Worm (Caenorhabditis elegans) whole organism, midembryonic: ENCODE data around the gene F09E10.1.

Experiments
- T22C8.4 ChIP-seq: fragments of 200-800 bp; sonication (Bioruptor generic); IDR thresholded peaks from 2 replicates; pipeline ENCODE4 v1.3.6; 2022; ENCODE audit warnings: missing genetic modification characterization, missing compliant biosample characterization
- cog-1 ChIP-seq: sonication (generic microtip); optimal IDR thresholded peaks from 2 replicates; lab custom pipeline; 2016; ENCODE audit warnings: missing genetic modification characterization, missing compliant biosample characterization
- flt-1 ChIP-seq: fragments of 200-800 bp; sonication (Bioruptor generic); IDR thresholded peaks from 2 replicates; pipeline ENCODE4 v1.3.6; 2022; ENCODE audit warnings: missing genetic modification characterization, missing compliant biosample characterization
- klf-2 ChIP-seq: fragments of 200-800 bp; sonication (Bioruptor generic); conservative IDR thresholded peaks from 2 replicates; pipeline ENCODE4 v1.3.6; 2022; ENCODE audit warnings: missing genetic modification reagents, missing genetic modification characterization, missing compliant biosample characterization
- med-1 ChIP-seq: sonication (generic microtip); optimal IDR thresholded peaks from 2 replicates; lab custom pipeline; 2017; ENCODE audit warnings: missing genetic modification characterization, mild to moderate bottlenecking, missing compliant biosample characterization, antibody characterized with exemption, missing genetic modification reagents; ENCODE audit not compliant: insufficient read depth
- ref-1 ChIP-seq: fragments of 200-800 bp; sonication (Bioruptor generic); conservative IDR thresholded peaks from 2 replicates; pipeline ENCODE4 v1.3.6; 2022; ENCODE audit warnings: missing genetic modification reagents, missing genetic modification characterization, missing compliant biosample characterization
- tab-1 ChIP-seq: fragments of 200-800 bp; sonication (Bioruptor generic); IDR thresholded peaks from 2 replicates; pipeline ENCODE4 v1.3.6; 2022; ENCODE audit warnings: missing genetic modification characterization, missing compliant biosample characterization
- ztf-23 ChIP-seq: fragments of 200-800 bp; sonication (Bioruptor generic); IDR thresholded peaks from 2 replicates; pipeline ENCODE4 v1.3.6; 2022; ENCODE audit warnings: missing genetic modification reagents, missing genetic modification characterization, missing compliant biosample characterization
- ztf-29 ChIP-seq: fragments of 200-800 bp; sonication (Bioruptor generic); IDR thresholded peaks from 2 replicates; pipeline ENCODE4 v1.3.6; 2022; ENCODE audit warnings: missing genetic modification reagents, missing genetic modification characterization, missing compliant biosample characterization

F09E10.1 gene

ce11 chrX:1501752-1502151, 838 bp upstream of the F09E10.1 start, which contains the start of gene F09E10.7:
Gene F09E10.7 (minus strand): TSS chrX:1501852.
- TF ChIP-seq T22C8.4 (GFP tag; lab: Robert Waterston, UW) (no peak), med-1 (GFP tag; lab: Kevin White, UChicago) (no peak), cog-1 (no peak), tab-1 (GFP tag; lab: Robert Waterston, UW) (no peak), ref-1 (GFP tag; lab: Robert Waterston, UW) (no peak), klf-2 (no peak), ztf-29 (GFP tag; lab: Robert Waterston, UW) (no peak), ztf-23 (GFP tag; lab: Robert Waterston, UW) (no peak), flt-1 (GFP tag; lab: Robert Waterston, UW) (no peak)

- no peak for TF ChIP-seq ref-1 (GFP tag; lab: Robert Waterston, UW)
- no peak for TF ChIP-seq cog-1
- no peak for TF ChIP-seq ztf-29 (GFP tag; lab: Robert Waterston, UW)
- no peak for TF ChIP-seq T22C8.4 (GFP tag; lab: Robert Waterston, UW)
- no peak for TF ChIP-seq tab-1 (GFP tag; lab: Robert Waterston, UW)
- no peak for TF ChIP-seq ztf-23 (GFP tag; lab: Robert Waterston, UW)
- TF ChIP-seq flt-1 (GFP tag; lab: Robert Waterston, UW) = no peak
- TF ChIP-seq med-1 (GFP tag; lab: Kevin White, UChicago) = no peak
- TF ChIP-seq klf-2 = no peak
Measured at ce11 chrX:1502914-1503313, 324 bp downstream of the F09E10.1 start.

ce11 chrX:1503698-1504501, 1.3 kb downstream of the F09E10.1 start:
- no peak for TF ChIP-seq klf-2
- no peak for TF ChIP-seq ztf-29 (GFP tag; lab: Robert Waterston, UW)
- no peak for TF ChIP-seq ztf-23 (GFP tag; lab: Robert Waterston, UW)
- no peak for TF ChIP-seq tab-1 (GFP tag; lab: Robert Waterston, UW)
- TF ChIP-seq flt-1 (GFP tag; lab: Robert Waterston, UW) = no peak
- TF ChIP-seq ref-1 (GFP tag; lab: Robert Waterston, UW) = no peak
- no peak for TF ChIP-seq T22C8.4 (GFP tag; lab: Robert Waterston, UW)
- TF ChIP-seq cog-1 = no peak

ce11 chrX:1504529-1505080, 2.0 kb downstream of the F09E10.1 start:
- TF ChIP-seq tab-1 (GFP tag; lab: Robert Waterston, UW) (no peak), ztf-23 (GFP tag; lab: Robert Waterston, UW) (no peak), ref-1 (GFP tag; lab: Robert Waterston, UW) (no peak), klf-2 (no peak), ztf-29 (GFP tag; lab: Robert Waterston, UW) (no peak), T22C8.4 (GFP tag; lab: Robert Waterston, UW) (no peak), med-1 (GFP tag; lab: Kevin White, UChicago) (no peak), cog-1 (no peak)

- TF ChIP-seq ref-1 (GFP tag; lab: Robert Waterston, UW) (no peak), ztf-23 (GFP tag; lab: Robert Waterston, UW) (no peak), ztf-29 (GFP tag; lab: Robert Waterston, UW) (no peak), flt-1 (GFP tag; lab: Robert Waterston, UW) (no peak), klf-2 (no peak), tab-1 (GFP tag; lab: Robert Waterston, UW) (no peak), cog-1 (no peak), med-1 (GFP tag; lab: Kevin White, UChicago) (no peak), T22C8.4 (GFP tag; lab: Robert Waterston, UW) (no peak)
Measured at ce11 chrX:1512307-1512706, 9.7 kb downstream of the F09E10.1 start.

ce11 chrX:1513153-1513552, 10.6 kb downstream of the F09E10.1 start:
- TF ChIP-seq flt-1 (GFP tag; lab: Robert Waterston, UW) = no peak

- TF ChIP-seq klf-2 (no peak), med-1 (GFP tag; lab: Kevin White, UChicago) (no peak), ztf-23 (GFP tag; lab: Robert Waterston, UW) (no peak), tab-1 (GFP tag; lab: Robert Waterston, UW) (no peak), cog-1 (no peak), flt-1 (GFP tag; lab: Robert Waterston, UW) (no peak), ref-1 (GFP tag; lab: Robert Waterston, UW) (no peak), T22C8.4 (GFP tag; lab: Robert Waterston, UW) (no peak), ztf-29 (GFP tag; lab: Robert Waterston, UW) (no peak)
Measured at ce11 chrX:1516574-1516973, 14.0 kb downstream of the F09E10.1 start.

- TF ChIP-seq flt-1 (GFP tag; lab: Robert Waterston, UW) = 0 out of 2 replicates have a peak, but pooled peaks have one; percentile 45
- no peak for TF ChIP-seq ztf-29 (GFP tag; lab: Robert Waterston, UW)
Measured at ce11 chrX:1517519-1517918, 14.9 kb downstream of the F09E10.1 start.

- TF ChIP-seq flt-1 (GFP tag; lab: Robert Waterston, UW) = no peak
- no peak for TF ChIP-seq T22C8.4 (GFP tag; lab: Robert Waterston, UW)
- no peak for TF ChIP-seq cog-1
- no peak for TF ChIP-seq tab-1 (GFP tag; lab: Robert Waterston, UW)
- no peak for TF ChIP-seq ref-1 (GFP tag; lab: Robert Waterston, UW)
Measured at ce11 chrX:1521387-1521786, 18.8 kb downstream of the F09E10.1 start, which contains the start of gene toca-1. Gene toca-1 (minus strand): TSS chrX:1521487.
